Worm (Caenorhabditis elegans) whole organism, L3 larva: ENCODE data around the gene rpt-2.

Experiments
- ama-1 ChIP-seq: fragments of 150-350 bp; optimal IDR thresholded peaks from 2 replicates; lab custom pipeline; 2018
- nhr-237 ChIP-seq: fragments of 150-350 bp; optimal IDR thresholded peaks from 2 replicates; lab custom pipeline; 2014; ENCODE audit warnings: missing biosample characterization, missing genetic modification characterization
- nhr-25 ChIP-seq: sonication (generic microtip); optimal IDR thresholded peaks from 2 replicates; lab custom pipeline; 2017; ENCODE audit warnings: missing biosample characterization, missing genetic modification characterization
- nhr-28 ChIP-seq: fragments of 150-350 bp; optimal IDR thresholded peaks from 2 replicates; lab custom pipeline; 2014; ENCODE audit warnings: missing biosample characterization, missing genetic modification characterization
- pha-4 ChIP-seq: fragments of 150-350 bp; optimal IDR thresholded peaks from 2 replicates; lab custom pipeline; 2014; ENCODE audit warnings: missing biosample characterization, missing genetic modification reagents, missing genetic modification characterization
- zag-1 ChIP-seq: fragments of 150-350 bp; optimal IDR thresholded peaks from 2 replicates; lab custom pipeline; 2014; ENCODE audit warnings: missing biosample characterization, missing genetic modification characterization

DNA sequence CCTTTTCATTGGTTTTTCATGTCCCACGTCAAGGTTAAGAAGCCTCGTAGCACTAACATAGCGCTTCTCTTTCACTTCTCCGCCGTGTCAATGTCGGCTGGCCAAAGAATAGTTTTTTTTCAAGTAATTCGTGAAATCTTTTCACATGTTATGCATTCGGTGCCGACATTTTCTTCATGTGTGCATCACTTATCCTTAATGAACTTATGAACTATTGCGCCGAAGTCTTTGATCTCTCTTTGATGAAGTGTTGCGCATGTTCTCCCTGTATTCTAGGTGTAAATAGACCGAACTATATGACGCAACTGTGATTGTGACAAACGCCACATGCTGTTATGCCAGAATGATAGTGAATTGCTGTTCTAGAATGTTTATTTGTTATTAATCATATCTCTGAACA is 4.6 kb upstream of the rpt-2 start:
- TF ChIP-seq nhr-28 (tag; lab: Kevin White, UChicago) = no peak
- no peak for TF ChIP-seq ama-1 (lab: Kevin White, UChicago)
- peak; percentile 51 for TF ChIP-seq nhr-25
- TF ChIP-seq nhr-237 = no peak
- TF ChIP-seq zag-1 = no peak
- no peak for TF ChIP-seq pha-4 (tag; lab: Kevin White, UChicago)
